Fruit fly (Drosophila melanogaster): ENCODE measurements around the gene Pgm1.

- TF ChIP-seq rn (GFP tag; IDR thresholded peaks at IDR 0.05) (no peak), CG12605 (GFP tag; IDR thresholded peaks at IDR 0.05) (no peak), Snoo (tag; optimal IDR thresholded peaks at IDR 0.05) (peak; percentile 5), CG9948 (tag; optimal IDR thresholded peaks at IDR 0.05) (no peak), fd96Ca (GFP tag; IDR thresholded peaks at IDR 0.05) (no peak), CG14655 (GFP tag; optimal IDR thresholded peaks at IDR 0.05) (no peak), EcR (GFP tag; optimal IDR thresholded peaks at IDR 0.05) (no peak), CG34367 (tag; optimal IDR thresholded peaks at IDR 0.05) (no peak), Ets98B (GFP tag; IDR thresholded peaks at IDR 0.05) (no peak)
Observed at dm6 chr3L:16112069-16112820, 16.1 kb downstream of the Pgm1 start, which contains the start of gene Zn72D.

Measured in whole organism, pupa.